Fruit fly (Drosophila melanogaster) whole organism, prepupa: Measurements from ENCODE around the gene CG11550.

Experiments used
- Blimp-1 ChIP-seq: fragments of 200-800 bp; sonication (Bioruptor generic); optimal IDR thresholded peaks from 3 replicates; lab custom pipeline; 2017; ENCODE audit warnings: missing biosample characterization, missing genetic modification characterization, mild to moderate bottlenecking, moderate library complexity, missing genetic modification reagents
- CG10631 ChIP-seq: fragments of 200-800 bp; sonication (Bioruptor generic); optimal IDR thresholded peaks from 2 replicates; lab custom pipeline; 2016; ENCODE audit warnings: missing biosample characterization, missing genetic modification characterization
- CG10669 ChIP-seq: fragments of 200-800 bp; sonication (Bioruptor generic); optimal IDR thresholded peaks from 3 replicates; lab custom pipeline; 2018; ENCODE audit warnings: missing biosample characterization, mild to moderate bottlenecking, missing genetic modification characterization, moderate library complexity
- CG11294 ChIP-seq: fragments of 200-800 bp; sonication (Bioruptor generic); IDR thresholded peaks from 2 replicates; pipeline ENCODE4 v1.3.6; 2022; ENCODE audit warnings: missing biosample characterization, missing genetic modification characterization
- CG15336 ChIP-seq: fragments of 200-800 bp; sonication (Bioruptor generic); IDR thresholded peaks from 2 replicates; pipeline ENCODE4 v1.3.6; 2022; ENCODE audit warnings: missing biosample characterization, missing genetic modification characterization
- CG3032 ChIP-seq: fragments of 200-800 bp; optimal IDR thresholded peaks from 2 replicates; lab custom pipeline; 2019; ENCODE audit warnings: missing biosample characterization, mild to moderate bottlenecking, missing genetic modification characterization, moderate library complexity
- CG32006 ChIP-seq: fragments of 200-800 bp; sonication (Bioruptor generic); optimal IDR thresholded peaks from 3 replicates; lab custom pipeline; 2017; ENCODE audit warnings: missing biosample characterization, mild to moderate bottlenecking, missing genetic modification characterization
- CG34406 ChIP-seq: fragments of 200-800 bp; sonication (Bioruptor generic); optimal IDR thresholded peaks from 3 replicates; lab custom pipeline; 2016; ENCODE audit warnings: missing biosample characterization, missing genetic modification characterization
- CG6163 ChIP-seq: fragments of 200-800 bp; sonication (Bioruptor generic); IDR thresholded peaks from 3 replicates; pipeline ENCODE4 v1.3.6; 2022; ENCODE audit warnings: missing biosample characterization, missing genetic modification characterization
- CG6276 ChIP-seq: fragments of 200-800 bp; sonication (Bioruptor generic); optimal IDR thresholded peaks from 2 replicates; lab custom pipeline; 2017; ENCODE audit warnings: missing biosample characterization, mild to moderate bottlenecking, missing genetic modification characterization
- CG6792 ChIP-seq: fragments of 200-800 bp; sonication (Bioruptor generic); optimal IDR thresholded peaks from 3 replicates; lab custom pipeline; 2016; ENCODE audit warnings: missing biosample characterization, missing genetic modification characterization
- CG6808 ChIP-seq: fragments of 200-800 bp; sonication (Bioruptor generic); optimal IDR thresholded peaks from 3 replicates; lab custom pipeline; 2017; ENCODE audit warnings: missing biosample characterization, missing genetic modification characterization, mild to moderate bottlenecking, moderate library complexity, missing genetic modification reagents
- CG6854 ChIP-seq: fragments of 200-800 bp; sonication (Bioruptor generic); optimal IDR thresholded peaks from 2 replicates; lab custom pipeline; 2017; ENCODE audit warnings: missing biosample characterization, mild to moderate bottlenecking, missing genetic modification characterization
- CG7368 ChIP-seq: fragments of 200-800 bp; sonication (Bioruptor generic); optimal IDR thresholded peaks from 3 replicates; lab custom pipeline; 2016; ENCODE audit warnings: missing biosample characterization, missing genetic modification characterization
- CG8119 ChIP-seq: fragments of 200-800 bp; sonication (Bioruptor generic); IDR thresholded peaks from 3 replicates; pipeline ENCODE4 v1.3.6; 2022; ENCODE audit warnings: missing biosample characterization, missing genetic modification characterization
- CG8319 ChIP-seq: fragments of 200-800 bp; sonication (Bioruptor generic); optimal IDR thresholded peaks from 3 replicates; lab custom pipeline; 2016; ENCODE audit warnings: missing biosample characterization, missing genetic modification characterization
- CG9139 ChIP-seq: fragments of 200-800 bp; sonication (Bioruptor generic); optimal IDR thresholded peaks from 3 replicates; lab custom pipeline; 2017; ENCODE audit warnings: missing biosample characterization, mild to moderate bottlenecking, missing genetic modification characterization
- Eip75B ChIP-seq: fragments of 200-800 bp; sonication (Bioruptor generic); optimal IDR thresholded peaks from 3 replicates; lab custom pipeline; 2016; ENCODE audit warnings: missing biosample characterization, missing genetic modification characterization
- Eip78C ChIP-seq: fragments of 200-800 bp; sonication (Bioruptor generic); peaks from one replicate; lab custom pipeline; 2016; ENCODE audit warnings: missing biosample characterization, missing genetic modification characterization
- Eip93F ChIP-seq: fragments of 200-800 bp; sonication (Bioruptor generic); optimal IDR thresholded peaks from 2 replicates; lab custom pipeline; 2016; ENCODE audit warnings: missing biosample characterization, mild to moderate bottlenecking, missing genetic modification characterization
- Ets21C ChIP-seq: fragments of 200-800 bp; sonication (Bioruptor generic); optimal IDR thresholded peaks from 3 replicates; lab custom pipeline; 2016; ENCODE audit warnings: missing biosample characterization, missing genetic modification characterization
- Gug ChIP-seq: fragments of 200-800 bp; sonication (Bioruptor generic); IDR thresholded peaks from 2 replicates; pipeline ENCODE4 v1.3.6; 2022; ENCODE audit warnings: missing biosample characterization, missing genetic modification characterization
- Hr38 ChIP-seq: sonication (Bioruptor generic); optimal IDR thresholded peaks from 2 replicates; lab custom pipeline; 2016; ENCODE audit warnings: missing biosample characterization, missing genetic modification characterization
- Hr39 ChIP-seq: fragments of 200-800 bp; sonication (Bioruptor generic); optimal IDR thresholded peaks from 2 replicates; lab custom pipeline; 2016; ENCODE audit warnings: missing biosample characterization, missing genetic modification characterization
- Hr4 ChIP-seq: fragments of 200-800 bp; sonication (Bioruptor generic); optimal IDR thresholded peaks from 3 replicates; lab custom pipeline; 2016; ENCODE audit warnings: missing biosample characterization, missing genetic modification characterization
- Lpt ChIP-seq: fragments of 200-800 bp; sonication (Bioruptor generic); optimal IDR thresholded peaks from 3 replicates; lab custom pipeline; 2016; ENCODE audit warnings: missing biosample characterization, missing genetic modification characterization
- Met ChIP-seq: fragments of 200-800 bp; sonication (Bioruptor generic); optimal IDR thresholded peaks from 3 replicates; lab custom pipeline; 2016; ENCODE audit warnings: missing biosample characterization, missing genetic modification characterization
- OdsH ChIP-seq: fragments of 200-800 bp; sonication (Bioruptor generic); optimal IDR thresholded peaks from 3 replicates; lab custom pipeline; 2016; ENCODE audit warnings: missing biosample characterization, missing genetic modification characterization
- Smox ChIP-seq: fragments of 200-800 bp; sonication (Bioruptor generic); optimal IDR thresholded peaks from 3 replicates; lab custom pipeline; 2016; ENCODE audit warnings: missing biosample characterization, missing genetic modification characterization
- Sox14 ChIP-seq: fragments of 200-800 bp; sonication (Bioruptor generic); optimal IDR thresholded peaks from 3 replicates; lab custom pipeline; 2016; ENCODE audit warnings: missing biosample characterization, missing genetic modification characterization
- Sox15 ChIP-seq: fragments of 200-800 bp; sonication (Bioruptor generic); optimal IDR thresholded peaks from 3 replicates; lab custom pipeline; 2016; ENCODE audit warnings: missing biosample characterization, missing genetic modification characterization
- achi ChIP-seq: fragments of 200-800 bp; sonication (Bioruptor generic); optimal IDR thresholded peaks from 3 replicates; lab custom pipeline; 2016; ENCODE audit warnings: missing biosample characterization, missing genetic modification characterization
- acj6 ChIP-seq: fragments of 200-800 bp; sonication (Bioruptor generic); optimal IDR thresholded peaks from 3 replicates; lab custom pipeline; 2016; ENCODE audit warnings: missing biosample characterization, missing genetic modification characterization
- dsx ChIP-seq: fragments of 200-800 bp; optimal IDR thresholded peaks from 3 replicates; lab custom pipeline; 2019; ENCODE audit warnings: missing biosample characterization, mild to moderate bottlenecking, missing genetic modification characterization, moderate library complexity; ENCODE audit not compliant: poor library complexity, severe bottlenecking
- esn ChIP-seq: fragments of 200-800 bp; sonication (Bioruptor generic); optimal IDR thresholded peaks from 2 replicates; lab custom pipeline; 2016; ENCODE audit warnings: missing biosample characterization, mild to moderate bottlenecking, missing genetic modification characterization, moderate library complexity
- fd85E ChIP-seq: fragments of 200-800 bp; sonication (Bioruptor generic); optimal IDR thresholded peaks from 3 replicates; lab custom pipeline; 2016; ENCODE audit warnings: missing biosample characterization, missing genetic modification characterization
- fkh ChIP-seq: fragments of 200-800 bp; sonication (Bioruptor generic); optimal IDR thresholded peaks from 3 replicates; lab custom pipeline; 2017; ENCODE audit warnings: missing biosample characterization, mild to moderate bottlenecking, missing genetic modification characterization, moderate library complexity
- lz ChIP-seq: fragments of 200-800 bp; sonication (Bioruptor generic); optimal IDR thresholded peaks from 3 replicates; lab custom pipeline; 2016; ENCODE audit warnings: missing biosample characterization, missing genetic modification characterization
- pdm3 ChIP-seq: fragments of 200-800 bp; sonication (Bioruptor generic); optimal IDR thresholded peaks from 3 replicates; lab custom pipeline; 2016; ENCODE audit warnings: missing biosample characterization, missing genetic modification characterization
- salr ChIP-seq, 2 experiments: fragments of 200-800 bp; sonication (Bioruptor generic); optimal IDR thresholded peaks; 3 replicates each; lab custom pipeline; 2016 to 2018; ENCODE audit warnings: missing biosample characterization in 2 of 2, missing genetic modification characterization in 2 of 2, mild to moderate bottlenecking in 1 of 2
- ss ChIP-seq, 2 experiments: fragments of 200-800 bp; sonication (Bioruptor generic); optimal IDR thresholded peaks; 2 replicates in 1 of 2; 3 replicates in 1 of 2; lab custom pipeline; 2017 to 2018; ENCODE audit warnings: mild to moderate bottlenecking in 2 of 2, missing biosample characterization in 2 of 2, missing genetic modification characterization in 2 of 2, moderate library complexity in 1 of 2
- svp ChIP-seq: fragments of 200-800 bp; sonication (Bioruptor generic); peaks from one replicate; lab custom pipeline; 2016; ENCODE audit warnings: missing biosample characterization, missing genetic modification characterization
- topi ChIP-seq: fragments of 200-800 bp; sonication (Bioruptor generic); optimal IDR thresholded peaks from 3 replicates; lab custom pipeline; 2016; ENCODE audit warnings: missing biosample characterization, missing genetic modification characterization
- vri ChIP-seq: fragments of 200-800 bp; sonication (Bioruptor generic); optimal IDR thresholded peaks from 3 replicates; lab custom pipeline; 2016; ENCODE audit warnings: missing biosample characterization, mild to moderate bottlenecking, missing genetic modification characterization

CG11550 gene

DNA sequence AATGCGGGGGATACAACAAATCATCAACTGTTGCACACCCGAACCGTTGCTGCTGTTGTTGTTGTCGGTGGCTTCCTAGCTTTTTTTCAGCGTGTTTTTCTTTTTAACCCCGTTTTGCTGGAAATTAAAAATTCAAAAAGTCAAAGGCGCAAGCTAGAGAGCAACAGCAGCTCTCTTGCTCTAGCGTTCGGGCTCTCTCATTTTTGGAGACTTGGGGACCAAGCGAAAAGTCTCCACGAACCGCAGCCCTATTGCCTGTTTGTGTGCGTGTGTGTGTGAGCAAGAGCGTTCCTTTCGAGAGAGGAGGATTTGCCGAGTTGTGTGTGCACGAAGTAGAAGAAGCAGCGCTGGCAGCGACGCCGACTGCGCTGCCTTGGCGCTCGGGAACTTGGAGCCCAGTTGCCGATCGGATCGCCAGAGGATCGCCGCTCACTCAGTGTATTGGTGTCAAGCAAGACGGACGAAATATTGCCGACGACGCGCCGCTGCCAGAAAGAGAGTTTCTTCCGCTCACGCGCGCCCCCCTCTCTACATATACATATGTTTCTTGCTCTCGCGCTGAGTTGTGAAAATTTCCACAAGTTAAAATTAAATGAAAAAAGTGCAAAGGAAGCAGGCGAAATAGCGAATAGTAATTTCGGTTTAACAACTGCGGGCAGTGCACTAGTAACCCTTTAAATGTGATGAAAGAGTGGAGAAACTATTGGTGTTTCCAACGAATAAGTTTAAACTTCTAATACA, 45.1 kb upstream of the CG11550 start (continued):
- no peak for TF ChIP-seq Lpt (GFP tag; lab: Kevin White, UChicago)
- peak; percentile 24 for TF ChIP-seq Eip75B (GFP tag; lab: Kevin White, UChicago)
- TF ChIP-seq Met (GFP tag; lab: Kevin White, UChicago), result no peak
- peak; percentile 4; the same call in 1 of the 2 replicates for TF ChIP-seq CG15336
- no peak for TF ChIP-seq CG11294
- no peak for TF ChIP-seq fkh
- TF ChIP-seq CG10631 (GFP tag; lab: Kevin White, UChicago), result peak; percentile 8
- TF ChIP-seq topi (GFP tag; lab: Kevin White, UChicago), result peak; percentile 6
- TF ChIP-seq CG10669 (GFP tag; lab: Kevin White, UChicago), result no peak
- peak; percentile 29 for TF ChIP-seq OdsH (GFP tag; lab: Kevin White, UChicago)
- no peak for TF ChIP-seq Hr39
- TF ChIP-seq CG6792, result no peak
- no peak for TF ChIP-seq Ets21C (GFP tag; lab: Kevin White, UChicago)
- TF ChIP-seq salr (GFP tag; optimal IDR thresholded peaks at IDR 0.05; lab: Kevin White, UChicago), result no peak

DNA sequence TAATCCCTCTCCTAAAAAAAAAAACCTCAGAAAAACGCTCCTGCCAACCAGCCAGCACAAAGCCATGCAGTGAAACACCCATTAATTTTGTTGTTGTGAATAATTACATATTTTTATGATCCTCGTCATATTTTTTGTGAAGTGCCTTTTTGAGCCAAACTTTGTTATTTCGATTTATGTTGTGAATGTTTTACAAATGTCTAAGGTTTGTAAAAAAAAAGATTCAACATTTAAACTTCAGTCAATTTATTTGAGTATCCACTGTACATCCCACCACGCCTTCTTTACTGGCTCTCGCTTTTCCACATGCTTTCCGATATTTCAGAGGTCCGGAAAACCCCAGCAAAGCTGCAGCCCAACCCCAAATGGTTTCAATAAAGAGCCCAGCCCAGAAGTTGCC, 44.5 kb upstream of the CG11550 start:
- no peak for TF ChIP-seq dsx (GFP tag; lab: Kevin White, UChicago)
- TF ChIP-seq CG15336, result peak; percentile 30; the same call in 1 of the 2 replicates
- peak; percentile 83 for TF ChIP-seq Eip78C (GFP tag; lab: Kevin White, UChicago)
- peak; percentile 27 for TF ChIP-seq CG6276
- TF ChIP-seq Smox (GFP tag; lab: Kevin White, UChicago), result no peak
- TF ChIP-seq salr (GFP tag; optimal IDR thresholded peaks at IDR 0.05; lab: Kevin White, UChicago), result peak in 1 of 2 experiments; percentile 62
- TF ChIP-seq Hr4 (GFP tag; lab: Kevin White, UChicago), result peak; percentile 57
- no peak for TF ChIP-seq fd85E (GFP tag; lab: Kevin White, UChicago)
- TF ChIP-seq pdm3 (GFP tag; lab: Kevin White, UChicago), result peak; percentile 25
- TF ChIP-seq CG6163, result peak; percentile 46; the same call in 2 of the 3 replicates
- 0 out of 3 replicates have a peak, but pooled peaks have one; percentile 15 for TF ChIP-seq CG8119 (GFP tag; lab: Robert Waterston, UW)
- TF ChIP-seq CG10631 (GFP tag; lab: Kevin White, UChicago), result peak; percentile 32
- TF ChIP-seq Sox14 (GFP tag; lab: Kevin White, UChicago), result peak; percentile 34
- TF ChIP-seq CG8319 (GFP tag; lab: Kevin White, UChicago), result no peak
- no peak for TF ChIP-seq svp (GFP tag; lab: Kevin White, UChicago)
- TF ChIP-seq CG6854 (GFP tag; lab: Kevin White, UChicago), result no peak
- no peak for TF ChIP-seq Blimp-1 (GFP tag; lab: Kevin White, UChicago)
- no peak for TF ChIP-seq Eip75B (GFP tag; lab: Kevin White, UChicago)
- TF ChIP-seq CG32006 (GFP tag; lab: Kevin White, UChicago), result peak; percentile 52
- no peak for TF ChIP-seq Eip93F
- no peak for TF ChIP-seq achi (GFP tag; lab: Kevin White, UChicago)
- no peak for TF ChIP-seq Sox15 (GFP tag; lab: Kevin White, UChicago)
- TF ChIP-seq Gug (GFP tag; lab: Robert Waterston, UW), result no peak

- TF ChIP-seq Met (GFP tag; lab: Kevin White, UChicago) (no peak), vri (no peak), dsx (GFP tag; lab: Kevin White, UChicago) (no peak), lz (no peak), Eip93F (no peak), CG3032 (peak; percentile 9), CG7368 (GFP tag; lab: Kevin White, UChicago) (no peak), CG9139 (GFP tag; lab: Kevin White, UChicago) (no peak), CG34406 (GFP tag; lab: Kevin White, UChicago) (no peak), esn (GFP tag; lab: Kevin White, UChicago) (no peak), CG10669 (GFP tag; lab: Kevin White, UChicago) (no peak), Hr38 (GFP tag; lab: Kevin White, UChicago) (no peak), salr (GFP tag; optimal IDR thresholded peaks at IDR 0.05; lab: Kevin White, UChicago) (peak in 1 of 2 experiments; percentile 72), CG8319 (GFP tag; lab: Kevin White, UChicago) (no peak), OdsH (GFP tag; lab: Kevin White, UChicago) (peak; percentile 40), CG6163 (0 out of 3 replicates have a peak, but pooled peaks have one; percentile 23), Gug (GFP tag; lab: Robert Waterston, UW) (peak; percentile 43; the same call in 1 of the 2 replicates), CG6808 (GFP tag; lab: Kevin White, UChicago) (peak; percentile 29), ss (GFP tag; optimal IDR thresholded peaks at IDR 0.05; lab: Kevin White, UChicago) (peak in 1 of 2 experiments; percentile 75), fd85E (GFP tag; lab: Kevin White, UChicago) (no peak), Eip78C (GFP tag; lab: Kevin White, UChicago) (peak; percentile 85), acj6 (peak; percentile 34), Ets21C (GFP tag; lab: Kevin White, UChicago) (no peak)
These were observed 43.7 kb upstream of the CG11550 start for dm6 chr3R:31723206-31723933.
